Fruit fly (Drosophila melanogaster) whole organism, adult: ENCODE results near the gene Ube3a.

Experiments
- CG5204 ChIP-seq: fragments of 200-800 bp; sonication (Bioruptor generic); optimal IDR thresholded peaks from 2 replicates; lab custom pipeline; 2016; ENCODE audit warnings: missing biosample characterization, missing genetic modification characterization
- CG7101 ChIP-seq: fragments of 200-800 bp; sonication (Bioruptor generic); optimal IDR thresholded peaks from 2 replicates; lab custom pipeline; 2018; ENCODE audit warnings: missing biosample characterization, mild to moderate bottlenecking, missing genetic modification characterization, moderate library complexity
- Hr96 ChIP-seq: fragments of 200-800 bp; sonication (Bioruptor generic); optimal IDR thresholded peaks from 2 replicates; lab custom pipeline; 2016; ENCODE audit warnings: missing biosample characterization, missing genetic modification characterization
- Mnt ChIP-seq: fragments of 200-800 bp; sonication (Bioruptor generic); optimal IDR thresholded peaks from 2 replicates; lab custom pipeline; 2016; ENCODE audit warnings: missing biosample characterization, mild to moderate bottlenecking, missing genetic modification characterization
- toe ChIP-seq: fragments of 200-800 bp; sonication (Bioruptor generic); optimal IDR thresholded peaks from 2 replicates; lab custom pipeline; 2016; ENCODE audit warnings: missing biosample characterization, missing genetic modification characterization

- TF ChIP-seq toe (no peak), Hr96 (no peak), CG7101 (tag; lab: Kevin White, UChicago) (no peak), Mnt (GFP tag; lab: Kevin White, UChicago) (no peak), CG5204 (GFP tag; lab: Kevin White, UChicago) (no peak)
These were observed 43.4 kb upstream of the Ube3a start for dm6 chr3L:11253690-11254243.
